Fruit fly (Drosophila melanogaster) whole organism, embryonic: ENCODE results near the gene CG10492.

ENCODE experiments used
- Bgb ChIP-seq: fragments of 200-800 bp; sonication (Bioruptor generic); IDR thresholded peaks from 2 replicates; pipeline ENCODE4 v1.3.6; 2022; ENCODE audit warnings: missing biosample characterization, missing genetic modification characterization; ENCODE audit not compliant: partially characterized antibody
- Blimp-1 ChIP-seq: fragments of 200-800 bp; sonication (Bioruptor generic); optimal IDR thresholded peaks from 3 replicates; lab custom pipeline; 2018; ENCODE audit warnings: missing biosample characterization, missing genetic modification characterization, mild to moderate bottlenecking, moderate library complexity, missing genetic modification reagents
- CG14050 ChIP-seq: fragments of 200-800 bp; sonication (Bioruptor generic); IDR thresholded peaks from 3 replicates; pipeline ENCODE4 v1.3.6; 2022; ENCODE audit warnings: missing biosample characterization, missing genetic modification characterization
- CG14667 ChIP-seq: fragments of 200-800 bp; sonication (Bioruptor generic); IDR thresholded peaks from 2 replicates; pipeline ENCODE4 v1.3.6; 2022; ENCODE audit warnings: missing biosample characterization, missing genetic modification characterization
- CG15269 ChIP-seq: fragments of 200-800 bp; sonication (Bioruptor generic); optimal IDR thresholded peaks from 2 replicates; lab custom pipeline; 2018; ENCODE audit warnings: missing biosample characterization, mild to moderate bottlenecking, missing genetic modification characterization, moderate library complexity
- CG15601 ChIP-seq: fragments of 200-800 bp; sonication (Bioruptor generic); optimal IDR thresholded peaks from 3 replicates; lab custom pipeline; 2019; ENCODE audit warnings: missing biosample characterization, mild to moderate bottlenecking, missing genetic modification characterization, moderate library complexity
- CG1647 ChIP-seq: fragments of 200-800 bp; sonication (Bioruptor generic); optimal IDR thresholded peaks from 3 replicates; lab custom pipeline; 2016; ENCODE audit warnings: missing biosample characterization, missing genetic modification characterization
- CG17359 ChIP-seq: fragments of 200-800 bp; sonication (Bioruptor generic); optimal IDR thresholded peaks from 3 replicates; lab custom pipeline; 2018; ENCODE audit warnings: missing biosample characterization, mild to moderate bottlenecking, missing genetic modification characterization, moderate library complexity
- CG17568 ChIP-seq: fragments of 200-800 bp; sonication (Bioruptor generic); optimal IDR thresholded peaks from 2 replicates; lab custom pipeline; 2018; ENCODE audit warnings: missing biosample characterization, mild to moderate bottlenecking, missing genetic modification characterization, moderate library complexity
- CG17829 ChIP-seq: fragments of 200-800 bp; optimal IDR thresholded peaks from 2 replicates; lab custom pipeline; 2019; ENCODE audit warnings: missing biosample characterization, mild to moderate bottlenecking, missing genetic modification characterization, moderate library complexity
- CG2875 ChIP-seq: fragments of 200-800 bp; sonication (Bioruptor generic); optimal IDR thresholded peaks from 2 replicates; lab custom pipeline; 2017; ENCODE audit warnings: missing biosample characterization, mild to moderate bottlenecking, missing genetic modification characterization, missing genetic modification reagents
- CG31388 ChIP-seq: fragments of 200-800 bp; sonication (Bioruptor generic); optimal IDR thresholded peaks from 2 replicates; lab custom pipeline; 2016; ENCODE audit warnings: missing biosample characterization, missing genetic modification characterization
- CG34376 ChIP-seq: fragments of 200-800 bp; sonication (Bioruptor generic); optimal IDR thresholded peaks from 2 replicates; lab custom pipeline; 2018; ENCODE audit warnings: missing biosample characterization, mild to moderate bottlenecking, missing genetic modification characterization
- CG4820 ChIP-seq: fragments of 200-800 bp; sonication (Bioruptor generic); optimal IDR thresholded peaks from 3 replicates; lab custom pipeline; 2016; ENCODE audit warnings: missing biosample characterization, missing genetic modification characterization
- CG6813 ChIP-seq: fragments of 200-800 bp; sonication (Bioruptor generic); optimal IDR thresholded peaks from 2 replicates; lab custom pipeline; 2017; ENCODE audit warnings: missing biosample characterization, missing genetic modification characterization, mild to moderate bottlenecking, moderate library complexity, missing genetic modification reagents
- CG8944 ChIP-seq: fragments of 200-800 bp; sonication (Bioruptor generic); optimal IDR thresholded peaks from 3 replicates; lab custom pipeline; 2016; ENCODE audit warnings: missing biosample characterization, missing genetic modification characterization
- D ChIP-seq, 2 experiments: fragments of 200-800 bp in 1 of 2; fragments of >200 bp in 1 of 2; sonication (Bioruptor generic) in 1 of 2; optimal IDR thresholded peaks; 2 replicates in 1 of 2; 3 replicates in 1 of 2; lab custom pipeline; 2017; ENCODE audit warnings: mild to moderate bottlenecking in 1 of 2, missing biosample characterization in 1 of 2, missing genetic modification characterization in 1 of 2, missing genetic modification reagents in 1 of 2
- D19B ChIP-seq: fragments of 200-800 bp; sonication (Bioruptor generic); optimal IDR thresholded peaks from 2 replicates; lab custom pipeline; 2017; ENCODE audit warnings: missing biosample characterization, mild to moderate bottlenecking, missing genetic modification characterization
- Dek ChIP-seq: fragments of 200-800 bp; sonication (Bioruptor generic); optimal IDR thresholded peaks from 3 replicates; lab custom pipeline; 2019; ENCODE audit warnings: missing biosample characterization, mild to moderate bottlenecking, missing genetic modification characterization, moderate library complexity
- Dip3 ChIP-seq: fragments of 200-800 bp; sonication (Bioruptor generic); optimal IDR thresholded peaks from 3 replicates; lab custom pipeline; 2016; ENCODE audit warnings: missing biosample characterization, missing genetic modification characterization
- Dll ChIP-seq: fragments of 200-800 bp; sonication (Bioruptor generic); IDR thresholded peaks from 4 replicates; pipeline ENCODE4 v1.3.6; 2022; ENCODE audit warnings: missing biosample characterization, missing genetic modification characterization; ENCODE audit not compliant: partially characterized antibody
- Hey ChIP-seq: fragments of 200-800 bp; sonication (Bioruptor generic); optimal IDR thresholded peaks from 3 replicates; lab custom pipeline; 2018; ENCODE audit warnings: missing biosample characterization, mild to moderate bottlenecking, missing genetic modification characterization
- HmgZ ChIP-seq: fragments of 200-800 bp; sonication (Bioruptor generic); optimal IDR thresholded peaks from 2 replicates; lab custom pipeline; 2018; ENCODE audit warnings: missing biosample characterization, mild to moderate bottlenecking, missing genetic modification characterization
- MBD-R2 ChIP-seq: fragments of 200-800 bp; sonication (Bioruptor generic); IDR thresholded peaks from 2 replicates; pipeline ENCODE4 v1.3.6; 2022; ENCODE audit warnings: missing biosample characterization, missing genetic modification characterization
- Mrtf ChIP-seq: fragments of 200-800 bp; sonication (Bioruptor generic); IDR thresholded peaks from 3 replicates; pipeline ENCODE4 v1.3.6; 2022; ENCODE audit warnings: missing biosample characterization, missing genetic modification characterization
- Oaz ChIP-seq: fragments of 200-800 bp; sonication (Bioruptor generic); IDR thresholded peaks from 2 replicates; pipeline ENCODE4 v1.3.6; 2022; ENCODE audit warnings: missing biosample characterization, missing genetic modification characterization
- Poxn ChIP-seq: fragments of 200-800 bp; sonication (Bioruptor generic); IDR thresholded peaks from 2 replicates; pipeline ENCODE4 v1.3.6; 2022; ENCODE audit warnings: missing biosample characterization, missing genetic modification characterization
- Rx ChIP-seq: fragments of 200-800 bp; sonication (Bioruptor generic); IDR thresholded peaks from 2 replicates; pipeline ENCODE4 v1.3.6; 2022; ENCODE audit warnings: missing biosample characterization, missing genetic modification characterization
- ase ChIP-seq: fragments of 200-800 bp; sonication (Bioruptor generic); IDR thresholded peaks from 3 replicates; pipeline ENCODE4 v1.3.6; 2022; ENCODE audit warnings: missing biosample characterization, missing genetic modification characterization
- ash1 ChIP-seq: fragments of 200-800 bp; sonication (Bioruptor generic); optimal IDR thresholded peaks from 2 replicates; lab custom pipeline; 2018; ENCODE audit warnings: missing biosample characterization, mild to moderate bottlenecking, missing genetic modification characterization
- ato ChIP-seq: fragments of 200-800 bp; sonication (Bioruptor generic); IDR thresholded peaks from 2 replicates; pipeline ENCODE4 v1.3.6; 2022; ENCODE audit warnings: missing biosample characterization, missing genetic modification characterization; ENCODE audit not compliant: partially characterized antibody
- gfzf ChIP-seq: fragments of 200-800 bp; sonication (Bioruptor generic); optimal IDR thresholded peaks from 2 replicates; lab custom pipeline; 2016; ENCODE audit warnings: missing biosample characterization, mild to moderate bottlenecking, missing genetic modification characterization, moderate library complexity
- gt ChIP-seq: fragments of 200-800 bp; sonication (Bioruptor generic); IDR thresholded peaks from 2 replicates; pipeline ENCODE4 v1.3.6; 2022; ENCODE audit warnings: missing biosample characterization, missing genetic modification characterization
- hbn ChIP-seq: fragments of 200-800 bp; sonication (Bioruptor generic); IDR thresholded peaks from 2 replicates; pipeline ENCODE4 v1.3.6; 2022; ENCODE audit warnings: missing biosample characterization, missing genetic modification characterization; ENCODE audit not compliant: partially characterized antibody
- ind ChIP-seq: fragments of 200-800 bp; sonication (Bioruptor generic); optimal IDR thresholded peaks from 3 replicates; lab custom pipeline; 2016; ENCODE audit warnings: missing biosample characterization, missing genetic modification characterization
- jigr1 ChIP-seq: fragments of 200-800 bp; sonication (Bioruptor generic); IDR thresholded peaks from 3 replicates; pipeline ENCODE4 v1.3.6; 2022; ENCODE audit warnings: missing biosample characterization, missing genetic modification characterization
- kay ChIP-seq: fragments of 200-800 bp; sonication (Bioruptor generic); optimal IDR thresholded peaks from 2 replicates; lab custom pipeline; 2016; ENCODE audit warnings: missing biosample characterization, missing genetic modification characterization
- lab ChIP-seq: fragments of 200-800 bp; sonication (Bioruptor generic); optimal IDR thresholded peaks from 3 replicates; lab custom pipeline; 2017; ENCODE audit warnings: missing biosample characterization, missing genetic modification characterization, mild to moderate bottlenecking, moderate library complexity, missing genetic modification reagents
- nerfin-1 ChIP-seq: fragments of 200-800 bp; sonication (Bioruptor generic); optimal IDR thresholded peaks from 3 replicates; lab custom pipeline; 2019; ENCODE audit warnings: missing biosample characterization, mild to moderate bottlenecking, missing genetic modification characterization, moderate library complexity
- pfk ChIP-seq: fragments of 200-800 bp; sonication (Bioruptor generic); optimal IDR thresholded peaks from 2 replicates; lab custom pipeline; 2018; ENCODE audit warnings: missing biosample characterization, mild to moderate bottlenecking, missing genetic modification characterization, moderate library complexity
- sd ChIP-seq: fragments of 200-800 bp; sonication (Bioruptor generic); optimal IDR thresholded peaks from 3 replicates; lab custom pipeline; 2018; ENCODE audit warnings: missing biosample characterization, mild to moderate bottlenecking, missing genetic modification characterization, moderate library complexity
- slou ChIP-seq: fragments of 200-800 bp; sonication (Bioruptor generic); optimal IDR thresholded peaks from 3 replicates; lab custom pipeline; 2016; ENCODE audit warnings: missing biosample characterization, missing genetic modification characterization
- slp2 ChIP-seq: fragments of 200-800 bp; sonication (Bioruptor generic); optimal IDR thresholded peaks from 2 replicates; lab custom pipeline; 2016; ENCODE audit warnings: missing biosample characterization, missing genetic modification characterization
- tll ChIP-seq, 2 experiments: fragments of 200-800 bp in 1 of 2; fragments of >200 bp in 1 of 2; sonication (Bioruptor generic) in 1 of 2; optimal IDR thresholded peaks; 2 replicates each; lab custom pipeline; 2017 to 2019; ENCODE audit warnings: missing biosample characterization in 2 of 2, missing genetic modification characterization in 2 of 2, mild to moderate bottlenecking in 1 of 2, moderate library complexity in 1 of 2
- unc-4 ChIP-seq: fragments of 200-800 bp; sonication (Bioruptor generic); IDR thresholded peaks from 2 replicates; pipeline ENCODE4 v1.3.6; 2022; ENCODE audit warnings: missing biosample characterization, missing genetic modification characterization; ENCODE audit not compliant: partially characterized antibody
- wek ChIP-seq: fragments of 200-800 bp; sonication (Bioruptor generic); optimal IDR thresholded peaks from 3 replicates; lab custom pipeline; 2018; ENCODE audit warnings: missing biosample characterization, mild to moderate bottlenecking, missing genetic modification characterization, moderate library complexity
- yki ChIP-seq: fragments of >200 bp; optimal IDR thresholded peaks from 3 replicates; lab custom pipeline; 2018

CG10492 gene

dm6 chr2L:19021278-19022220 lies 32.3 kb upstream of the CG10492 start (continued):
- TF ChIP-seq Blimp-1 (GFP tag; lab: Kevin White, UChicago) (peak; percentile 65), gt (GFP tag; lab: Robert Waterston, UW) (no peak), CG14667 (GFP tag; lab: Robert Waterston, UW) (peak; percentile 36), Poxn (GFP tag; lab: Robert Waterston, UW) (no peak), CG8944 (no peak), gfzf (GFP tag; lab: Kevin White, UChicago) (no peak), Rx (no peak), CG17568 (GFP tag; lab: Kevin White, UChicago) (peak; percentile 67), yki (lab: Kevin White, UChicago) (no peak), jigr1 (GFP tag; lab: Robert Waterston, UW) (no peak), CG34376 (GFP tag; lab: Kevin White, UChicago) (peak; percentile 80), CG2875 (GFP tag; lab: Kevin White, UChicago) (peak; percentile 68), CG15269 (tag; lab: Kevin White, UChicago) (peak; percentile 87), CG17829 (tag; lab: Kevin White, UChicago) (peak; percentile 75), ind (GFP tag; lab: Kevin White, UChicago) (peak; percentile 57), hbn (GFP tag; lab: Robert Waterston, UW) (no peak), sd (peak; percentile 53), kay (GFP tag; lab: Kevin White, UChicago) (peak; percentile 6), pfk (GFP tag; lab: Kevin White, UChicago) (no peak), ase (no peak), Bgb (GFP tag; lab: Robert Waterston, UW) (no peak), CG15601 (tag; lab: Kevin White, UChicago) (peak; percentile 84), CG14050 (GFP tag; lab: Robert Waterston, UW) (peak; percentile 64), CG1647 (GFP tag; lab: Kevin White, UChicago) (no peak), Mrtf (GFP tag; lab: Robert Waterston, UW) (0 out of 3 replicates have a peak, but pooled peaks have one; percentile 26), slou (GFP tag; lab: Kevin White, UChicago) (peak; percentile 27), CG31388 (no peak), HmgZ (tag; lab: Kevin White, UChicago) (peak; percentile 68), D19B (GFP tag; lab: Kevin White, UChicago) (peak; percentile 52), CG4820 (GFP tag; lab: Kevin White, UChicago) (peak; percentile 61), Oaz (GFP tag; lab: Robert Waterston, UW) (no peak), Dll (GFP tag; lab: Robert Waterston, UW) (no peak), CG6813 (GFP tag; lab: Kevin White, UChicago) (peak; percentile 57), ato (GFP tag; lab: Robert Waterston, UW) (no peak), Dek (tag; lab: Kevin White, UChicago) (peak; percentile 78), MBD-R2 (GFP tag; lab: Robert Waterston, UW) (0 out of 2 replicates have a peak, but pooled peaks have one; percentile 24), ash1 (GFP tag; lab: Kevin White, UChicago) (no peak), Hey (tag; lab: Kevin White, UChicago) (peak; percentile 89), D (optimal IDR thresholded peaks at IDR 0.05; lab: Kevin White, UChicago) (no peak), D (GFP tag; optimal IDR thresholded peaks at IDR 0.05; lab: Kevin White, UChicago) (peak; percentile 68), unc-4 (GFP tag; lab: Robert Waterston, UW) (no peak), CG17359 (tag; lab: Kevin White, UChicago) (peak; percentile 72), tll (GFP tag; optimal IDR thresholded peaks at IDR 0.05; lab: Kevin White, UChicago) (no peak), wek (GFP tag; lab: Kevin White, UChicago) (no peak), lab (GFP tag; lab: Kevin White, UChicago) (peak; percentile 83), slp2 (GFP tag; lab: Kevin White, UChicago) (peak; percentile 30), Dip3 (GFP tag; lab: Kevin White, UChicago) (no peak), nerfin-1 (tag; lab: Kevin White, UChicago) (peak; percentile 63)
